Worm (Caenorhabditis elegans) whole organism, L4 larva: ENCODE results near the gene C06B3.1.

ENCODE experiments used
- cey-2 ChIP-seq: sonication (generic microtip); optimal IDR thresholded peaks from 3 replicates; lab custom pipeline; 2017; ENCODE audit warnings: missing genetic modification characterization, mild to moderate bottlenecking, missing compliant biosample characterization, antibody characterized with exemption, borderline replicate concordance; ENCODE audit not compliant: insufficient read depth
- lin-13 ChIP-seq: fragments of 150-350 bp; optimal IDR thresholded peaks from 2 replicates; lab custom pipeline; 2014; ENCODE audit warnings: missing biosample characterization, missing genetic modification reagents, missing genetic modification characterization
- nhr-237 ChIP-seq: sonication (generic microtip); optimal IDR thresholded peaks from 2 replicates; lab custom pipeline; 2017; ENCODE audit warnings: missing biosample characterization, missing genetic modification characterization
- nhr-28 ChIP-seq: fragments of 150-350 bp; optimal IDR thresholded peaks from 2 replicates; lab custom pipeline; 2014; ENCODE audit warnings: missing biosample characterization, missing genetic modification characterization
- pqm-1 ChIP-seq: sonication (generic microtip); optimal IDR thresholded peaks from 2 replicates; lab custom pipeline; 2017; ENCODE audit warnings: missing biosample characterization, missing genetic modification characterization
- zip-11 ChIP-seq: fragments of 200-800 bp; sonication (Bioruptor generic); IDR thresholded peaks from 2 replicates; pipeline ENCODE4 v1.3.6; 2022; ENCODE audit warnings: missing genetic modification characterization, missing compliant biosample characterization

Gene C06B3.1

ce11 chrV:13949010-13949409, 46.4 kb downstream of the C06B3.1 start, which contains the start of gene R10D12.6:
Gene R10D12.6, plus strand, starts transcription at chrV:13949310.
- TF ChIP-seq cey-2 (tag; lab: Kevin White, UChicago) (no peak), pqm-1 (tag; lab: Kevin White, UChicago) (peak; percentile 3), nhr-28 (tag; lab: Kevin White, UChicago) (peak; percentile 52), nhr-237 (tag; lab: Kevin White, UChicago) (no peak)

DNA sequence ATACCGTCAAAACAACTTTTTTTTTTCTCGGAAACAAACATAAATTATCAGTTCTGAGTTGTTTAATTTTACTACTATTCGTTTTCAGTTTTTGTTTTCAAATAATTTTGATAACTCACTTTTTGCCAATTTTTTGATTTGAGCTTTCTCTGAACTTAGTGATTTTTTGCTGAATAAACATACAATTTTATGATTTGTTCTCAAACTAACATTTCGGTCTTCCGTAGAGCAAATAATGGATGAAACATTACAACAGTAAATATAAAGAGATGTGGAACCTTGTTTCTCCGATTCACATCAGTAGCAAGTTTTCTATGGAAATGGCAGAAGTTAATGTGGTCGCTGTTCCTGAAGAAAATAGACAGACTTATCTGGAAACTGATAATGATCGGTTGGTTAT, 47.2 kb downstream of the C06B3.1 start, which contains the start of gene R10D12.7:
TSS of gene R10D12.7 (plus strand) at position 301 of the 400 bp plus-strand sequence.
- TF ChIP-seq lin-13 (GFP tag; lab: Kevin White, UChicago), result no peak

ce11 chrV:13953191-13953590, 50.6 kb downstream of the C06B3.1 start, which contains the start of gene R10D12.8:
Gene R10D12.8, minus strand, starts transcription at chrV:13953291.
- TF ChIP-seq zip-11 (GFP tag; lab: Robert Waterston, UW) (no peak), nhr-28 (tag; lab: Kevin White, UChicago) (peak; percentile 10)
- TF ChIP-seq, all 104 proteins: peak for 1
